Worm (Caenorhabditis elegans) whole organism, L2 larva: ENCODE measurements around the gene ZK697.1.

Experiments
- C34F6.9 ChIP-seq: fragments of 150-350 bp; optimal IDR thresholded peaks from 2 replicates; lab custom pipeline; 2014; ENCODE audit warnings: missing biosample characterization, missing genetic modification characterization
- R02D3.7 ChIP-seq: fragments of 150-350 bp; optimal IDR thresholded peaks from 2 replicates; lab custom pipeline; 2014; ENCODE audit warnings: missing biosample characterization, missing genetic modification characterization
- Y55F3AM.14 ChIP-seq: fragments of 200-800 bp; sonication (Bioruptor generic); optimal IDR thresholded peaks from 2 replicates; lab custom pipeline; 2018; ENCODE audit warnings: mild to moderate bottlenecking, missing genetic modification characterization, missing compliant biosample characterization
- ZK546.5 ChIP-seq: sonication (generic microtip); optimal IDR thresholded peaks from 2 replicates; lab custom pipeline; 2017; ENCODE audit warnings: missing biosample characterization, missing genetic modification characterization
- alr-1 ChIP-seq: fragments of 150-350 bp; optimal IDR thresholded peaks from 2 replicates; lab custom pipeline; 2014; ENCODE audit warnings: missing biosample characterization, missing genetic modification characterization
- blmp-1 ChIP-seq: sonication (generic microtip); optimal IDR thresholded peaks from 2 replicates; lab custom pipeline; 2017; ENCODE audit warnings: missing genetic modification characterization, mild to moderate bottlenecking, missing compliant biosample characterization, antibody characterized with exemption, moderate library complexity; ENCODE audit not compliant: insufficient read depth
- ceh-16 ChIP-seq: fragments of 150-350 bp; optimal IDR thresholded peaks from 2 replicates; lab custom pipeline; 2014; ENCODE audit warnings: missing biosample characterization, missing genetic modification characterization
- ceh-82 ChIP-seq: fragments of 150-350 bp; optimal IDR thresholded peaks from 2 replicates; lab custom pipeline; 2014; ENCODE audit warnings: missing biosample characterization, missing genetic modification characterization
- crh-2 ChIP-seq: sonication (generic microtip); optimal IDR thresholded peaks from 2 replicates; lab custom pipeline; 2017; ENCODE audit warnings: missing biosample characterization, missing genetic modification characterization
- egl-27 ChIP-seq: sonication (generic microtip); optimal IDR thresholded peaks from 3 replicates; lab custom pipeline; 2017; ENCODE audit warnings: missing biosample characterization, missing genetic modification reagents, missing genetic modification characterization
- elt-3 ChIP-seq: sonication (generic microtip); optimal IDR thresholded peaks from 2 replicates; lab custom pipeline; 2017; ENCODE audit warnings: missing biosample characterization, missing genetic modification characterization
- fos-1 ChIP-seq: fragments of 150-350 bp; optimal IDR thresholded peaks from 2 replicates; lab custom pipeline; 2014; ENCODE audit warnings: missing biosample characterization, missing genetic modification characterization
- lin-13 ChIP-seq: fragments of 150-350 bp; optimal IDR thresholded peaks from 2 replicates; lab custom pipeline; 2014; ENCODE audit warnings: missing biosample characterization, missing genetic modification reagents, missing genetic modification characterization
- mab-5 ChIP-seq: fragments of 150-350 bp; optimal IDR thresholded peaks from 2 replicates; lab custom pipeline; 2014; ENCODE audit warnings: missing biosample characterization, missing genetic modification characterization
- mbf-1 ChIP-seq: sonication (generic microtip); optimal IDR thresholded peaks from 2 replicates; lab custom pipeline; 2017; ENCODE audit warnings: missing biosample characterization, missing genetic modification characterization
- mdl-1 ChIP-seq, 2 experiments: fragments of 150-350 bp in 1 of 2; sonication (generic microtip) in 1 of 2; optimal IDR thresholded peaks; 2 replicates each; lab custom pipeline; 2017; ENCODE audit warnings: missing biosample characterization in 2 of 2, missing genetic modification characterization in 2 of 2
- nhr-10 ChIP-seq: sonication (generic microtip); optimal IDR thresholded peaks from 2 replicates; lab custom pipeline; 2017; ENCODE audit warnings: missing biosample characterization, missing genetic modification characterization
- nhr-12 ChIP-seq: fragments of 150-350 bp; optimal IDR thresholded peaks from 2 replicates; lab custom pipeline; 2014; ENCODE audit warnings: missing biosample characterization, missing genetic modification characterization
- nhr-237 ChIP-seq: fragments of 150-350 bp; optimal IDR thresholded peaks from 2 replicates; lab custom pipeline; 2014; ENCODE audit warnings: missing biosample characterization, missing genetic modification characterization
- nhr-25 ChIP-seq: fragments of 150-350 bp; sonication (generic microtip); optimal IDR thresholded peaks from 3 replicates; lab custom pipeline; 2014; ENCODE audit warnings: missing biosample characterization, missing genetic modification characterization
- nhr-6 ChIP-seq: fragments of 150-350 bp; optimal IDR thresholded peaks from 2 replicates; lab custom pipeline; 2014; ENCODE audit warnings: missing biosample characterization, missing genetic modification characterization
- sem-4 ChIP-seq: fragments of 150-350 bp; optimal IDR thresholded peaks from 2 replicates; lab custom pipeline; 2014; ENCODE audit warnings: missing biosample characterization, missing genetic modification reagents, missing genetic modification characterization
- skn-1 ChIP-seq: sonication (generic microtip); optimal IDR thresholded peaks from 2 replicates; lab custom pipeline; 2017; ENCODE audit warnings: missing biosample characterization, missing genetic modification characterization
- unc-62 ChIP-seq: fragments of 150-350 bp; optimal IDR thresholded peaks from 2 replicates; lab custom pipeline; 2014; ENCODE audit warnings: missing biosample characterization, missing genetic modification reagents, missing genetic modification characterization
- ztf-1 ChIP-seq: fragments of 200-800 bp; sonication (Bioruptor generic); conservative IDR thresholded peaks from 2 replicates; pipeline ENCODE4 v1.3.6; 2022; ENCODE audit warnings: missing genetic modification characterization, missing compliant biosample characterization
- ztf-11 ChIP-seq: sonication (generic microtip); optimal IDR thresholded peaks from 2 replicates; lab custom pipeline; 2017; ENCODE audit warnings: missing biosample characterization, missing genetic modification characterization

The ZK697.1 gene

ce11 chrV:1794218-1794617, 41.6 kb downstream of the ZK697.1 start, which contains the start of gene F36H9.1:
TSS of gene F36H9.1 (plus strand) at chrV:1794518.
- no peak for TF ChIP-seq mbf-1 (tag; lab: Kevin White, UChicago)
- no peak for TF ChIP-seq ztf-1
- TF ChIP-seq ZK546.5 (tag; lab: Kevin White, UChicago) = no peak
- no peak for TF ChIP-seq ceh-16 (tag; lab: Kevin White, UChicago)
- TF ChIP-seq Y55F3AM.14 (GFP tag; lab: Kevin White, UChicago) = no peak

ce11 chrV:1797900-1798299, 45.3 kb downstream of the ZK697.1 start, which contains the start of gene F36H9.10:
TSS of gene F36H9.10 (plus strand) at chrV:1798200.
- TF ChIP-seq nhr-6 (tag; lab: Kevin White, UChicago) = no peak
- TF ChIP-seq nhr-10 (tag; lab: Kevin White, UChicago) = no peak
- TF ChIP-seq alr-1 (tag; lab: Kevin White, UChicago) = no peak
- TF ChIP-seq ceh-82 (tag; lab: Kevin White, UChicago) = no peak
- TF ChIP-seq fos-1 = no peak
- no peak for TF ChIP-seq C34F6.9 (tag; lab: Kevin White, UChicago)
- no peak for TF ChIP-seq nhr-25 (tag; lab: Kevin White, UChicago)
- TF ChIP-seq mab-5 (tag; lab: Kevin White, UChicago) = no peak
- TF ChIP-seq skn-1 (tag; lab: Kevin White, UChicago) = no peak
- TF ChIP-seq elt-3 (tag; lab: Kevin White, UChicago) = no peak
- no peak for TF ChIP-seq ztf-11 (tag; lab: Kevin White, UChicago)
- TF ChIP-seq sem-4 = no peak
- no peak for TF ChIP-seq crh-2 (tag; lab: Kevin White, UChicago)
- TF ChIP-seq egl-27 = no peak
- TF ChIP-seq unc-62 (GFP tag; lab: Kevin White, UChicago) = no peak
- TF ChIP-seq mdl-1 (tag; optimal IDR thresholded peaks at IDR 0.05; lab: Kevin White, UChicago) = no peak
- TF ChIP-seq, all 48 proteins: peak for 0

- TF ChIP-seq lin-13 (GFP tag; lab: Kevin White, UChicago) = no peak
- no peak for TF ChIP-seq R02D3.7 (tag; lab: Kevin White, UChicago)
- no peak for TF ChIP-seq nhr-237
- no peak for TF ChIP-seq Y55F3AM.14 (GFP tag; lab: Kevin White, UChicago)
- TF ChIP-seq ZK546.5 (tag; lab: Kevin White, UChicago) = no peak
- TF ChIP-seq nhr-12 (tag; lab: Kevin White, UChicago) = no peak
- no peak for TF ChIP-seq elt-3 (tag; lab: Kevin White, UChicago)
- no peak for TF ChIP-seq ztf-1
- no peak for TF ChIP-seq blmp-1
- TF ChIP-seq nhr-10 (tag; lab: Kevin White, UChicago) = no peak
Measured at ce11 chrV:1803043-1803442, 50.4 kb downstream of the ZK697.1 start, which contains the start of gene srt-41. TSS of gene srt-41 (minus strand) at chrV:1803143.
